Worm (Caenorhabditis elegans) whole organism, L3 larva: ENCODE data around the gene C16C10.13.

Experiments used
- R02D3.7 ChIP-seq: fragments of 150-350 bp; optimal IDR thresholded peaks from 2 replicates; lab custom pipeline; 2014; ENCODE audit warnings: missing biosample characterization, missing genetic modification characterization
- ZK546.5 ChIP-seq: sonication (generic microtip); optimal IDR thresholded peaks from 2 replicates; lab custom pipeline; 2017; ENCODE audit warnings: missing biosample characterization, missing genetic modification characterization
- aly-2 ChIP-seq: fragments of 150-350 bp; optimal IDR thresholded peaks from 2 replicates; lab custom pipeline; 2014; ENCODE audit warnings: missing biosample characterization, missing genetic modification characterization
- ama-1 ChIP-seq: fragments of 150-350 bp; optimal IDR thresholded peaks from 2 replicates; lab custom pipeline; 2018
- ceh-16 ChIP-seq: sonication (generic microtip); optimal IDR thresholded peaks from 2 replicates; lab custom pipeline; 2017; ENCODE audit warnings: missing biosample characterization, missing genetic modification characterization
- ceh-28 ChIP-seq: fragments of 150-350 bp; optimal IDR thresholded peaks from 2 replicates; lab custom pipeline; 2014; ENCODE audit warnings: missing biosample characterization, missing genetic modification reagents, missing genetic modification characterization
- ceh-9 ChIP-seq: sonication (generic microtip); optimal IDR thresholded peaks from 2 replicates; lab custom pipeline; 2018; ENCODE audit warnings: missing biosample characterization, missing genetic modification characterization
- daf-12 ChIP-seq: fragments of 150-350 bp; optimal IDR thresholded peaks from 2 replicates; lab custom pipeline; 2014; ENCODE audit warnings: missing biosample characterization, missing genetic modification reagents, missing genetic modification characterization
- egl-5 ChIP-seq: fragments of 150-350 bp; optimal IDR thresholded peaks from 2 replicates; lab custom pipeline; 2017; ENCODE audit warnings: missing biosample characterization, missing genetic modification reagents, missing genetic modification characterization, inconsistent platforms
- elt-1 ChIP-seq: fragments of 150-350 bp; optimal IDR thresholded peaks from 2 replicates; lab custom pipeline; 2014; ENCODE audit warnings: missing biosample characterization, missing genetic modification characterization
- elt-3 ChIP-seq, 3 experiments: fragments of 150-350 bp in 1 of 3; sonication (generic microtip) in 2 of 3; optimal IDR thresholded peaks; 2 replicates in 2 of 3; 4 replicates in 1 of 3; lab custom pipeline; 2014 to 2017; ENCODE audit warnings: missing biosample characterization in 3 of 3, missing genetic modification characterization in 3 of 3
- eor-1 ChIP-seq, 2 experiments: fragments of 150-350 bp; optimal IDR thresholded peaks; 2 replicates each; lab custom pipeline; 2014 to 2018; ENCODE audit warnings: missing biosample characterization in 2 of 2, missing genetic modification characterization in 2 of 2
- hmg-11 ChIP-seq: sonication (generic microtip); optimal IDR thresholded peaks from 2 replicates; lab custom pipeline; 2016; ENCODE audit warnings: missing genetic modification characterization, missing compliant biosample characterization
- lin-15B ChIP-seq: fragments of 150-350 bp; optimal IDR thresholded peaks from 2 replicates; lab custom pipeline; 2014; ENCODE audit warnings: missing biosample characterization, missing genetic modification characterization
- lin-39 ChIP-seq: fragments of 150-350 bp; optimal IDR thresholded peaks from 2 replicates; lab custom pipeline; 2018; ENCODE audit warnings: missing biosample characterization, missing genetic modification reagents, missing genetic modification characterization
- lsy-12 ChIP-seq: sonication (generic microtip); optimal IDR thresholded peaks from 2 replicates; lab custom pipeline; 2016; ENCODE audit warnings: mild to moderate bottlenecking, missing genetic modification characterization, missing compliant biosample characterization
- mdl-1 ChIP-seq: fragments of 150-350 bp; optimal IDR thresholded peaks from 2 replicates; lab custom pipeline; 2014; ENCODE audit warnings: missing biosample characterization, missing genetic modification characterization
- mml-1 ChIP-seq: fragments of 150-350 bp; sonication (generic microtip); optimal IDR thresholded peaks from 3 replicates; lab custom pipeline; 2014; ENCODE audit warnings: missing biosample characterization, missing genetic modification characterization
- nfya-1 ChIP-seq: sonication (generic microtip); optimal IDR thresholded peaks from 2 replicates; lab custom pipeline; 2017; ENCODE audit warnings: missing genetic modification characterization, mild to moderate bottlenecking, missing compliant biosample characterization, antibody characterized with exemption, moderate library complexity; ENCODE audit not compliant: insufficient read depth
- nhr-11 ChIP-seq: fragments of 150-350 bp; optimal IDR thresholded peaks from 2 replicates; lab custom pipeline; 2014; ENCODE audit warnings: missing biosample characterization, missing genetic modification characterization
- nhr-12 ChIP-seq: fragments of 150-350 bp; optimal IDR thresholded peaks from 2 replicates; lab custom pipeline; 2014; ENCODE audit warnings: missing biosample characterization, missing genetic modification characterization
- nhr-23 ChIP-seq: fragments of 150-350 bp; optimal IDR thresholded peaks from 2 replicates; lab custom pipeline; 2014; ENCODE audit warnings: missing biosample characterization, missing genetic modification reagents, missing genetic modification characterization
- nhr-237 ChIP-seq: fragments of 150-350 bp; optimal IDR thresholded peaks from 2 replicates; lab custom pipeline; 2014; ENCODE audit warnings: missing biosample characterization, missing genetic modification characterization
- nhr-25 ChIP-seq: sonication (generic microtip); optimal IDR thresholded peaks from 2 replicates; lab custom pipeline; 2017; ENCODE audit warnings: missing biosample characterization, missing genetic modification characterization
- nhr-28 ChIP-seq: fragments of 150-350 bp; optimal IDR thresholded peaks from 2 replicates; lab custom pipeline; 2014; ENCODE audit warnings: missing biosample characterization, missing genetic modification characterization
- nhr-43 ChIP-seq: sonication (generic microtip); optimal IDR thresholded peaks from 2 replicates; lab custom pipeline; 2016; ENCODE audit warnings: mild to moderate bottlenecking, missing genetic modification characterization, missing compliant biosample characterization; ENCODE audit not compliant: poor library complexity, severe bottlenecking
- nhr-67 ChIP-seq: fragments of 150-350 bp; optimal IDR thresholded peaks from 2 replicates; lab custom pipeline; 2014; ENCODE audit warnings: missing biosample characterization, missing genetic modification characterization
- nhr-77 ChIP-seq: fragments of 150-350 bp; optimal IDR thresholded peaks from 2 replicates; lab custom pipeline; 2014; ENCODE audit warnings: missing biosample characterization, missing genetic modification characterization
- pha-4 ChIP-seq: fragments of 150-350 bp; optimal IDR thresholded peaks from 2 replicates; lab custom pipeline; 2014; ENCODE audit warnings: missing biosample characterization, missing genetic modification reagents, missing genetic modification characterization
- pqm-1 ChIP-seq: fragments of 150-350 bp; optimal IDR thresholded peaks from 2 replicates; lab custom pipeline; 2017; ENCODE audit warnings: missing biosample characterization, missing genetic modification characterization, inconsistent platforms
- sea-2 ChIP-seq: fragments of 150-350 bp; sonication (generic microtip); optimal IDR thresholded peaks from 4 replicates; lab custom pipeline; 2014; ENCODE audit warnings: missing biosample characterization, missing genetic modification reagents, missing genetic modification characterization
- snpc-4 ChIP-seq: fragments of 150-350 bp; optimal IDR thresholded peaks from 2 replicates; lab custom pipeline; 2014; ENCODE audit warnings: missing biosample characterization, missing genetic modification characterization
- tbx-2 ChIP-seq: sonication (generic microtip); optimal IDR thresholded peaks from 2 replicates; lab custom pipeline; 2016; ENCODE audit warnings: mild to moderate bottlenecking, missing genetic modification characterization, missing compliant biosample characterization
- unc-39 ChIP-seq: sonication (generic microtip); optimal IDR thresholded peaks from 4 replicates; lab custom pipeline; 2017; ENCODE audit warnings: missing biosample characterization, missing genetic modification characterization
- unc-62 ChIP-seq: fragments of 150-350 bp; sonication (generic microtip); optimal IDR thresholded peaks from 4 replicates; lab custom pipeline; 2014; ENCODE audit warnings: missing biosample characterization, missing genetic modification reagents, missing genetic modification characterization
- ztf-11 ChIP-seq: fragments of 150-350 bp; optimal IDR thresholded peaks from 2 replicates; lab custom pipeline; 2014; ENCODE audit warnings: missing biosample characterization, missing genetic modification characterization

C16C10.13 gene

ce11 chrIII:4196988-4197384 is 20.7 kb downstream of the C16C10.13 start, which contains the start of gene asd-1:
Gene asd-1, plus strand, starts transcription at chrIII:4197285.
- no peak for TF ChIP-seq elt-1 (tag; lab: Kevin White, UChicago)
- TF ChIP-seq nhr-25 (tag; lab: Kevin White, UChicago) = no peak
- TF ChIP-seq elt-3 (tag; optimal IDR thresholded peaks at IDR 0.05; lab: Kevin White, UChicago) = no peak
- TF ChIP-seq nhr-67 (tag; lab: Kevin White, UChicago) = no peak
- TF ChIP-seq ceh-16 (tag; lab: Kevin White, UChicago) = no peak
- TF ChIP-seq nhr-43 (tag; lab: Kevin White, UChicago) = no peak
- no peak for TF ChIP-seq nfya-1
- no peak for TF ChIP-seq sea-2
- no peak for TF ChIP-seq lin-39 (tag; lab: Kevin White, UChicago)

- peak; percentile 48 for TF ChIP-seq lin-15B (tag; lab: Kevin White, UChicago)
- TF ChIP-seq lin-39 (tag; lab: Kevin White, UChicago) = no peak
- TF ChIP-seq daf-12 (tag; lab: Kevin White, UChicago) = no peak
- TF ChIP-seq ceh-16 (tag; lab: Kevin White, UChicago) = no peak
- TF ChIP-seq snpc-4 (tag; lab: Kevin White, UChicago) = no peak
- no peak for TF ChIP-seq nhr-43 (tag; lab: Kevin White, UChicago)
- TF ChIP-seq nhr-12 (tag; lab: Kevin White, UChicago) = no peak
- TF ChIP-seq nhr-11 (tag; lab: Kevin White, UChicago) = no peak
- TF ChIP-seq nfya-1 = peak; percentile 43
- no peak for TF ChIP-seq unc-39
- TF ChIP-seq eor-1 (tag; optimal IDR thresholded peaks at IDR 0.05; lab: Kevin White, UChicago) = no peak
- no peak for TF ChIP-seq pqm-1 (tag; lab: Kevin White, UChicago)
- no peak for TF ChIP-seq elt-1 (tag; lab: Kevin White, UChicago)
- TF ChIP-seq elt-3 (tag; optimal IDR thresholded peaks at IDR 0.05; lab: Kevin White, UChicago) = no peak
- peak; percentile 88 for TF ChIP-seq R02D3.7 (tag; lab: Kevin White, UChicago)
- TF ChIP-seq sea-2 = no peak
- TF ChIP-seq mml-1 = no peak
- no peak for TF ChIP-seq ama-1 (lab: Kevin White, UChicago)
- no peak for TF ChIP-seq nhr-28 (tag; lab: Kevin White, UChicago)
- no peak for TF ChIP-seq nhr-23 (tag; lab: Kevin White, UChicago)
- TF ChIP-seq ceh-9 (tag; lab: Kevin White, UChicago) = no peak
- no peak for TF ChIP-seq unc-62 (GFP tag; lab: Kevin White, UChicago)
- no peak for TF ChIP-seq nhr-77
- no peak for TF ChIP-seq lsy-12
- no peak for TF ChIP-seq ceh-28 (tag; lab: Kevin White, UChicago)
- TF ChIP-seq egl-5 (tag; lab: Kevin White, UChicago) = no peak
- no peak for TF ChIP-seq ZK546.5 (tag; lab: Kevin White, UChicago)
- peak; percentile 64 for TF ChIP-seq pha-4 (tag; lab: Kevin White, UChicago)
These were observed 27.8 kb downstream of the C16C10.13 start, which contains the start of the genes pelo-1 and R74.7 for ce11 chrIII:4204072-4204471. Gene pelo-1, minus strand, starts transcription at chrIII:4204222. Gene R74.7, plus strand, starts transcription at chrIII:4204429.

- TF ChIP-seq R02D3.7 (tag; lab: Kevin White, UChicago) = no peak
- TF ChIP-seq mml-1 = no peak
- TF ChIP-seq lin-39 (tag; lab: Kevin White, UChicago) = no peak
- TF ChIP-seq lsy-12 = no peak
- TF ChIP-seq ZK546.5 (tag; lab: Kevin White, UChicago) = no peak
- no peak for TF ChIP-seq hmg-11 (tag; lab: Kevin White, UChicago)
- TF ChIP-seq aly-2 (tag; lab: Kevin White, UChicago) = no peak
These were observed 28.7 kb downstream of the C16C10.13 start for ce11 chrIII:4204964-4205363.

- TF ChIP-seq tbx-2 (no peak), nfya-1 (peak; percentile 11)
These were observed 29.6 kb downstream of the C16C10.13 start, which contains the start of gene R74.8 for ce11 chrIII:4205751-4206327. Gene R74.8, plus strand, starts transcription at chrIII:4206277.

- TF ChIP-seq elt-1 (tag; lab: Kevin White, UChicago) (no peak), mdl-1 (tag; lab: Kevin White, UChicago) (no peak), ama-1 (lab: Kevin White, UChicago) (no peak), ceh-9 (tag; lab: Kevin White, UChicago) (no peak), ztf-11 (tag; lab: Kevin White, UChicago) (no peak), nhr-77 (no peak), daf-12 (tag; lab: Kevin White, UChicago) (no peak), ZK546.5 (tag; lab: Kevin White, UChicago) (no peak), R02D3.7 (tag; lab: Kevin White, UChicago) (no peak), nhr-237 (no peak)
These were observed 32.0 kb downstream of the C16C10.13 start for ce11 chrIII:4208210-4208609.
